Worm (Caenorhabditis elegans) whole organism, young adult: Measurements from ENCODE around the gene pals-39.

ENCODE experiments used
- ceh-100 ChIP-seq: fragments of 200-800 bp; sonication (Bioruptor generic); IDR thresholded peaks from 2 replicates; pipeline ENCODE4 v1.3.6; 2022; ENCODE audit warnings: missing genetic modification reagents, missing genetic modification characterization, missing compliant biosample characterization
- rcor-1 ChIP-seq: fragments of 200-800 bp; sonication (Bioruptor generic); IDR thresholded peaks from 2 replicates; pipeline ENCODE4 v1.3.6; 2022; ENCODE audit warnings: missing genetic modification reagents, missing genetic modification characterization, missing compliant biosample characterization
- somi-1 ChIP-seq: fragments of 200-800 bp; sonication (Bioruptor generic); optimal IDR thresholded peaks from 2 replicates; lab custom pipeline; 2018; ENCODE audit warnings: mild to moderate bottlenecking, missing genetic modification characterization, missing compliant biosample characterization
- ztf-28 ChIP-seq: fragments of 200-800 bp; sonication (Bioruptor generic); IDR thresholded peaks from 2 replicates; pipeline ENCODE4 v1.3.6; 2022; ENCODE audit warnings: missing genetic modification reagents, missing genetic modification characterization, missing compliant biosample characterization

DNA sequence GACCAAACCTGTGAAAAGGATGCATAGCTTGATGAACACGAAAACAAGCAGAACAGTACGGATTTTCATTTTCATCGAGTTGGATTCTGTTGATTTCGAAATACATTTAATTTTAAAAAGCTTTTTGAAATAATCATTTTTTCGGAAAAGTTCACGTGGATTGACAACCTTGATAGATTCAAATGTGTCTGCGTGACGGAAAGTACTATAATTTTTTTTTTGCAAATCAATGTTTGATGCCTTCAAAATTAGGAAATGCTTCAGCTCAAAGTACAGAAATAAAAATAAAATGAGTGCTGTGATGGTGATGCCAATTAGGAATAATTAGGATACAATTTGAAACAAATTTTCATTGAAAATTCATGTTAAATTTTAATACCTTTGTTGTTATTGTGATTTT, 22.8 kb downstream of the pals-39 start, which contains the start of gene C54D10.4:
- TF ChIP-seq somi-1 (no peak), rcor-1 (no peak), ztf-28 (GFP tag; lab: Robert Waterston, UW) (no peak), ceh-100 (GFP tag; lab: Robert Waterston, UW) (no peak)
